Fruit fly (Drosophila melanogaster): ENCODE data around the gene rgn.

Gene rgn

dm6 chr3L:21417884-21418536, 35.7 kb downstream of the rgn start:
- no peak for TF ChIP-seq pad (GFP tag; optimal IDR thresholded peaks at IDR 0.05)
- no peak for TF ChIP-seq cnc (optimal IDR thresholded peaks at IDR 0.05)
- TF ChIP-seq Mnt (GFP tag; optimal IDR thresholded peaks at IDR 0.05) = no peak
- no peak for TF ChIP-seq CG14711 (tag; optimal IDR thresholded peaks at IDR 0.05)
- no peak for TF ChIP-seq tj (GFP tag; optimal IDR thresholded peaks at IDR 0.05)
- no peak for TF ChIP-seq kay (GFP tag; ENCODE audit: borderline replicate concordance)
- TF ChIP-seq CG11617 (GFP tag; optimal IDR thresholded peaks at IDR 0.05) = no peak

DNA sequence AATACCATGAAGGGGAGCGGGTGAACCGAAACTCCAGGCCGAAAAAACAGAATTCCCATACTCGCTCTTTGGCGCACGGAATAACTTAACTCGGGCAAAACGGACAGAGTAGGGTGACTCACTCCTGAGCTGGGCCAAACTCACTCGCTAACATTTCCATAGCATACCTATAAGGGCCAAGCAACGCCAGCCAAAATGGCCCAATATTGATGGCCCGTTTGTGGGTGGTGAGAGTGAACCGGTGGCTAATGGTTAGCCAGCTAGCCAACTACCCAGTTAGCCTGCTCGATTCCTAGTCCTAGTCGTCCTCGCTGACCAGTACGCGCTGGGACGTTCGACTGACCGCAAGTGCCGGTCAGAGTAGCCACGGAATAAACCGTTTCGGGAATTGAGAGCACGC, 45.2 kb downstream of the rgn start, which contains the start of gene CG33288:
Gene CG33288, plus strand, starts transcription at position 301 of the 400 bp plus-strand sequence.
- TF ChIP-seq Mnt (GFP tag; optimal IDR thresholded peaks at IDR 0.05) (no peak), Clk (GFP tag; optimal IDR thresholded peaks at IDR 0.05) (no peak), CG33017 (tag; optimal IDR thresholded peaks at IDR 0.05) (no peak), CG14711 (tag; optimal IDR thresholded peaks at IDR 0.05) (no peak), ovo (GFP tag; optimal IDR thresholded peaks at IDR 0.05) (no peak), bab1 (GFP tag; optimal IDR thresholded peaks at IDR 0.05) (no peak), cic (GFP tag; optimal IDR thresholded peaks at IDR 0.05) (no peak), pad (GFP tag; optimal IDR thresholded peaks at IDR 0.05) (no peak), CG1620 (GFP tag; optimal IDR thresholded peaks at IDR 0.05) (no peak), CG11617 (GFP tag; optimal IDR thresholded peaks at IDR 0.05) (no peak), Crg-1 (GFP tag; optimal IDR thresholded peaks at IDR 0.05) (no peak), CG7045 (GFP tag; optimal IDR thresholded peaks at IDR 0.05) (no peak)

- TF ChIP-seq kay (GFP tag; ENCODE audit: borderline replicate concordance) = peak; percentile 93
- peak; percentile 76 for TF ChIP-seq CG7101 (tag; optimal IDR thresholded peaks at IDR 0.05)
- TF ChIP-seq ovo (GFP tag; optimal IDR thresholded peaks at IDR 0.05) = peak; percentile 55
- no peak for TF ChIP-seq cic (GFP tag; optimal IDR thresholded peaks at IDR 0.05)
- TF ChIP-seq CG5204 (GFP tag; optimal IDR thresholded peaks at IDR 0.05) = peak; percentile 87
- peak; percentile 80 for TF ChIP-seq Crg-1 (GFP tag; optimal IDR thresholded peaks at IDR 0.05)
- TF ChIP-seq Mnt (GFP tag; optimal IDR thresholded peaks at IDR 0.05) = peak; percentile 73
- peak; percentile 74 for TF ChIP-seq CG33017 (tag; optimal IDR thresholded peaks at IDR 0.05)
- peak; percentile 85 for TF ChIP-seq Hr96 (GFP tag; optimal IDR thresholded peaks at IDR 0.05)
- no peak for TF ChIP-seq cnc (optimal IDR thresholded peaks at IDR 0.05)
- TF ChIP-seq pad (GFP tag; optimal IDR thresholded peaks at IDR 0.05) = peak; percentile 61
- TF ChIP-seq bab1 (GFP tag; optimal IDR thresholded peaks at IDR 0.05) = peak; percentile 59
- peak; percentile 57 for TF ChIP-seq CG12768 (GFP tag; optimal IDR thresholded peaks at IDR 0.05)
- TF ChIP-seq toe (GFP tag; optimal IDR thresholded peaks at IDR 0.05) = peak; percentile 94
- peak; percentile 87 for TF ChIP-seq CG1620 (GFP tag; optimal IDR thresholded peaks at IDR 0.05)
- peak; percentile 75 for TF ChIP-seq CG11617 (GFP tag; optimal IDR thresholded peaks at IDR 0.05)
- peak; percentile 37 for TF ChIP-seq tj (GFP tag; optimal IDR thresholded peaks at IDR 0.05)
- peak; percentile 79 for TF ChIP-seq Clk (GFP tag; optimal IDR thresholded peaks at IDR 0.05)
- TF ChIP-seq CG7045 (GFP tag; optimal IDR thresholded peaks at IDR 0.05) = peak; percentile 78
- TF ChIP-seq CG14711 (tag; optimal IDR thresholded peaks at IDR 0.05) = peak; percentile 66
Observed at dm6 chr3L:21433098-21433497, 50.8 kb downstream of the rgn start, which contains the start of the genes barc and Aef1. Gene barc, minus strand, starts transcription at chr3L:21433134. Gene Aef1, plus strand, starts transcription at chr3L:21433422.

- TF ChIP-seq CG1620 (GFP tag; optimal IDR thresholded peaks at IDR 0.05) = no peak
- no peak for TF ChIP-seq Clk (GFP tag; optimal IDR thresholded peaks at IDR 0.05)
- TF ChIP-seq CG12768 (GFP tag; optimal IDR thresholded peaks at IDR 0.05) = peak; percentile 5
- no peak for TF ChIP-seq CG7101 (tag; optimal IDR thresholded peaks at IDR 0.05)
- no peak for TF ChIP-seq CG11617 (GFP tag; optimal IDR thresholded peaks at IDR 0.05)
- TF ChIP-seq toe (GFP tag; optimal IDR thresholded peaks at IDR 0.05) = no peak
- TF ChIP-seq cic (GFP tag; optimal IDR thresholded peaks at IDR 0.05) = peak; percentile 50
- TF ChIP-seq CG33017 (tag; optimal IDR thresholded peaks at IDR 0.05) = no peak
- TF ChIP-seq bab1 (GFP tag; optimal IDR thresholded peaks at IDR 0.05) = no peak
- peak; percentile 95 for TF ChIP-seq Mnt (GFP tag; optimal IDR thresholded peaks at IDR 0.05)
- no peak for TF ChIP-seq kay (GFP tag; ENCODE audit: borderline replicate concordance)
- no peak for TF ChIP-seq cnc (optimal IDR thresholded peaks at IDR 0.05)
- TF ChIP-seq Crg-1 (GFP tag; optimal IDR thresholded peaks at IDR 0.05) = no peak
- no peak for TF ChIP-seq Hr96 (GFP tag; optimal IDR thresholded peaks at IDR 0.05)
- TF ChIP-seq CG5204 (GFP tag; optimal IDR thresholded peaks at IDR 0.05) = no peak
- TF ChIP-seq ovo (GFP tag; optimal IDR thresholded peaks at IDR 0.05) = no peak
- no peak for TF ChIP-seq CG7045 (GFP tag; optimal IDR thresholded peaks at IDR 0.05)
- TF ChIP-seq CG14711 (tag; optimal IDR thresholded peaks at IDR 0.05) = no peak
- TF ChIP-seq tj (GFP tag; optimal IDR thresholded peaks at IDR 0.05) = peak; percentile 27
- peak; percentile 74 for TF ChIP-seq pad (GFP tag; optimal IDR thresholded peaks at IDR 0.05)
Observed at dm6 chr3L:21433744-21434384, 51.6 kb downstream of the rgn start.

DNA sequence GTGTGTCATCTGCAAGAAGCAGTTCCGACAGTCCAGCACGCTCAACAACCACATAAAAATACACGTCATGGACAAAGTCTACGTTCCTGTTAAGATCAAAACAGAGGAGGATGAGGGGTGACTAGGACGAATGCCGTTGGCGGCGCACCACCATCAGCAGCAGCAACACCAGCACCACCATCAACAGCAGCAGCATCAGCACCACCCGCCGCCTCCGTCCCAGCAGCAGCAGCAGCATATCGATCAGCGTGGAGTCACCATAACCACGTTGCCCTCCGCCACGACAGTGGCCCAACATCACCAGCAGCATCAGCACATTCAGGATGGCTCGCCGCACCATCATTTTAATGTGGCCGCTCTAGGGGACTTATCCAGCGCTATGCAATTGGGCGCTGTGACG, 53.8 kb downstream of the rgn start:
- TF ChIP-seq CG7045 (GFP tag; optimal IDR thresholded peaks at IDR 0.05) = no peak
- no peak for TF ChIP-seq CG14711 (tag; optimal IDR thresholded peaks at IDR 0.05)
- no peak for TF ChIP-seq CG12768 (GFP tag; optimal IDR thresholded peaks at IDR 0.05)
- TF ChIP-seq CG11617 (GFP tag; optimal IDR thresholded peaks at IDR 0.05) = no peak
- no peak for TF ChIP-seq CG33017 (tag; optimal IDR thresholded peaks at IDR 0.05)
- no peak for TF ChIP-seq kay (GFP tag; ENCODE audit: borderline replicate concordance)
- TF ChIP-seq CG7101 (tag; optimal IDR thresholded peaks at IDR 0.05) = no peak
- TF ChIP-seq cic (GFP tag; optimal IDR thresholded peaks at IDR 0.05) = no peak
- TF ChIP-seq ovo (GFP tag; optimal IDR thresholded peaks at IDR 0.05) = no peak
- TF ChIP-seq Clk (GFP tag; optimal IDR thresholded peaks at IDR 0.05) = no peak
- no peak for TF ChIP-seq bab1 (GFP tag; optimal IDR thresholded peaks at IDR 0.05)
- no peak for TF ChIP-seq toe (GFP tag; optimal IDR thresholded peaks at IDR 0.05)
- TF ChIP-seq tj (GFP tag; optimal IDR thresholded peaks at IDR 0.05) = no peak
- TF ChIP-seq CG5204 (GFP tag; optimal IDR thresholded peaks at IDR 0.05) = no peak
- TF ChIP-seq CG1620 (GFP tag; optimal IDR thresholded peaks at IDR 0.05) = no peak
- no peak for TF ChIP-seq Mnt (GFP tag; optimal IDR thresholded peaks at IDR 0.05)
